Worm (Caenorhabditis elegans) whole organism, mixed stage, embryonic: ENCODE results near the gene R07E5.19.

Experiments
- elt-3 ChIP-seq: fragments of 150-350 bp; optimal IDR thresholded peaks from 2 replicates; lab custom pipeline; 2014; ENCODE audit warnings: missing biosample characterization, missing genetic modification characterization
- unc-39 ChIP-seq: fragments of 150-350 bp; optimal IDR thresholded peaks from 2 replicates; lab custom pipeline; 2014; ENCODE audit warnings: missing biosample characterization, missing genetic modification characterization
- zip-8 ChIP-seq: fragments of 150-350 bp; optimal IDR thresholded peaks from 2 replicates; lab custom pipeline; 2014; ENCODE audit warnings: missing biosample characterization, missing genetic modification characterization

- TF ChIP-seq unc-39 (tag; lab: Kevin White, UChicago) (no peak), elt-3 (tag; lab: Kevin White, UChicago) (no peak), zip-8 (tag; lab: Kevin White, UChicago) (peak; percentile 4)
Observed at ce11 chrIII:4454919-4455318, 37.1 kb upstream of the R07E5.19 start.
